Fruit fly (Drosophila melanogaster) whole organism, embryonic: ENCODE measurements around the gene Cdc5.

Experiments used
- CG10274 ChIP-seq: fragments of 200-800 bp; sonication (Bioruptor generic); optimal IDR thresholded peaks from 3 replicates; lab custom pipeline; 2017; ENCODE audit warnings: missing biosample characterization, mild to moderate bottlenecking, missing genetic modification characterization
- CG10366 ChIP-seq: fragments of 200-800 bp; sonication (Bioruptor generic); IDR thresholded peaks from 2 replicates; pipeline ENCODE4 v1.3.6; 2022; ENCODE audit warnings: missing biosample characterization, missing genetic modification characterization
- CG10543 ChIP-seq: fragments of 200-800 bp; sonication (Bioruptor generic); optimal IDR thresholded peaks from 3 replicates; lab custom pipeline; 2017; ENCODE audit warnings: missing biosample characterization, mild to moderate bottlenecking, missing genetic modification characterization, moderate library complexity
- CG10979 ChIP-seq: fragments of 200-800 bp; sonication (Bioruptor generic); optimal IDR thresholded peaks from 2 replicates; lab custom pipeline; 2018; ENCODE audit warnings: missing biosample characterization, mild to moderate bottlenecking, missing genetic modification characterization, moderate library complexity
- CG11456 ChIP-seq: fragments of 200-800 bp; sonication (Bioruptor generic); IDR thresholded peaks from 3 replicates; pipeline ENCODE4 v1.3.6; 2022; ENCODE audit warnings: missing biosample characterization, missing genetic modification characterization
- CG12236 ChIP-seq: fragments of 200-800 bp; sonication (Bioruptor generic); optimal IDR thresholded peaks from 2 replicates; lab custom pipeline; 2016; ENCODE audit warnings: missing biosample characterization, missing genetic modification characterization
- CG1233 ChIP-seq: fragments of 200-800 bp; sonication (Bioruptor generic); optimal IDR thresholded peaks from 4 replicates; lab custom pipeline; 2018; ENCODE audit warnings: missing biosample characterization, mild to moderate bottlenecking, missing genetic modification characterization
- CG13287 ChIP-seq: fragments of 200-800 bp; sonication (Bioruptor generic); IDR thresholded peaks from 2 replicates; pipeline ENCODE4 v1.3.6; 2022; ENCODE audit warnings: missing biosample characterization, missing genetic modification characterization; ENCODE audit not compliant: partially characterized antibody
- CG13296 ChIP-seq: fragments of 200-800 bp; sonication (Bioruptor generic); optimal IDR thresholded peaks from 3 replicates; lab custom pipeline; 2018; ENCODE audit warnings: missing biosample characterization, mild to moderate bottlenecking, missing genetic modification characterization
- CG13624 ChIP-seq: fragments of 200-800 bp; sonication (Bioruptor generic); optimal IDR thresholded peaks from 2 replicates; lab custom pipeline; 2016; ENCODE audit warnings: missing biosample characterization, missing genetic modification characterization
- CG15073 ChIP-seq: fragments of 200-800 bp; sonication (Bioruptor generic); optimal IDR thresholded peaks from 2 replicates; lab custom pipeline; 2016; ENCODE audit warnings: missing biosample characterization, missing genetic modification characterization
- CG15479 ChIP-seq: fragments of 200-800 bp; sonication (Bioruptor generic); optimal IDR thresholded peaks from 3 replicates; lab custom pipeline; 2019; ENCODE audit warnings: missing biosample characterization, mild to moderate bottlenecking, missing genetic modification characterization, moderate library complexity
- CG17186 ChIP-seq: fragments of 200-800 bp; sonication (Bioruptor generic); optimal IDR thresholded peaks from 3 replicates; lab custom pipeline; 2017; ENCODE audit warnings: missing biosample characterization, missing genetic modification reagents, missing genetic modification characterization
- CG17359 ChIP-seq: fragments of 200-800 bp; sonication (Bioruptor generic); optimal IDR thresholded peaks from 3 replicates; lab custom pipeline; 2018; ENCODE audit warnings: missing biosample characterization, mild to moderate bottlenecking, missing genetic modification characterization, moderate library complexity
- CG3281 ChIP-seq: fragments of 200-800 bp; sonication (Bioruptor generic); optimal IDR thresholded peaks from 3 replicates; lab custom pipeline; 2017; ENCODE audit warnings: missing biosample characterization, mild to moderate bottlenecking, missing genetic modification characterization
- CG42726 ChIP-seq: fragments of 200-800 bp; sonication (Bioruptor generic); IDR thresholded peaks from 2 replicates; pipeline ENCODE4 v1.3.6; 2022; ENCODE audit warnings: missing biosample characterization, missing genetic modification characterization; ENCODE audit not compliant: partially characterized antibody
- CG7357 ChIP-seq: fragments of 200-800 bp; sonication (Bioruptor generic); IDR thresholded peaks from 3 replicates; pipeline ENCODE4 v1.3.6; 2022; ENCODE audit warnings: missing biosample characterization, missing genetic modification characterization
- CG7745 ChIP-seq: fragments of 200-800 bp; sonication (Bioruptor generic); optimal IDR thresholded peaks from 2 replicates; lab custom pipeline; 2018; ENCODE audit warnings: missing biosample characterization, mild to moderate bottlenecking, missing genetic modification characterization, moderate library complexity
- CG7839 ChIP-seq: fragments of 200-800 bp; sonication (Bioruptor generic); optimal IDR thresholded peaks from 3 replicates; lab custom pipeline; 2018; ENCODE audit warnings: missing biosample characterization, mild to moderate bottlenecking, missing genetic modification characterization, moderate library complexity
- CG7963 ChIP-seq: fragments of 200-800 bp; sonication (Bioruptor generic); IDR thresholded peaks from 3 replicates; pipeline ENCODE4 v1.3.6; 2022; ENCODE audit warnings: missing biosample characterization, missing genetic modification characterization; ENCODE audit not compliant: partially characterized antibody
- CG8089 ChIP-seq: fragments of 200-800 bp; sonication (Bioruptor generic); optimal IDR thresholded peaks from 3 replicates; lab custom pipeline; 2016; ENCODE audit warnings: missing biosample characterization, missing genetic modification characterization
- CG8290 ChIP-seq, 3 experiments: fragments of 200-800 bp; sonication (Bioruptor generic); optimal IDR thresholded peaks; 2 replicates each; lab custom pipeline; 2016 to 2019; ENCODE audit warnings: missing biosample characterization in 3 of 3, missing genetic modification characterization in 3 of 3, mild to moderate bottlenecking in 2 of 3, moderate library complexity in 1 of 3
- D19A ChIP-seq: fragments of 200-800 bp; optimal IDR thresholded peaks from 3 replicates; lab custom pipeline; 2019; ENCODE audit warnings: missing biosample characterization, mild to moderate bottlenecking, missing genetic modification characterization, moderate library complexity
- HLH54F ChIP-seq: fragments of 200-800 bp; sonication (Bioruptor generic); optimal IDR thresholded peaks from 3 replicates; lab custom pipeline; 2016; ENCODE audit warnings: missing biosample characterization, missing genetic modification characterization
- HmgZ ChIP-seq: fragments of 200-800 bp; sonication (Bioruptor generic); optimal IDR thresholded peaks from 2 replicates; lab custom pipeline; 2018; ENCODE audit warnings: missing biosample characterization, mild to moderate bottlenecking, missing genetic modification characterization
- Lim3 ChIP-seq: fragments of 200-800 bp; sonication (Bioruptor generic); IDR thresholded peaks from 2 replicates; pipeline ENCODE4 v1.3.6; 2022; ENCODE audit warnings: missing biosample characterization, missing genetic modification characterization
- Lpt ChIP-seq: fragments of >200 bp; optimal IDR thresholded peaks from 2 replicates; lab custom pipeline; 2018; ENCODE audit warnings: missing biosample characterization, missing genetic modification characterization
- Meics ChIP-seq: fragments of 200-800 bp; sonication (Bioruptor generic); optimal IDR thresholded peaks from 2 replicates; lab custom pipeline; 2017; ENCODE audit warnings: missing biosample characterization, mild to moderate bottlenecking, missing genetic modification characterization
- Nf-YA ChIP-seq: fragments of 200-800 bp; sonication (Bioruptor generic); IDR thresholded peaks from 2 replicates; pipeline ENCODE4 v1.3.6; 2022; ENCODE audit warnings: missing biosample characterization, missing genetic modification characterization
- Opbp ChIP-seq: fragments of 200-800 bp; sonication (Bioruptor generic); IDR thresholded peaks from 3 replicates; pipeline ENCODE4 v1.3.6; 2022; ENCODE audit warnings: missing biosample characterization, missing genetic modification characterization; ENCODE audit not compliant: partially characterized antibody
- Side ChIP-seq: fragments of 200-800 bp; sonication (Bioruptor generic); optimal IDR thresholded peaks from 2 replicates; lab custom pipeline; 2016; ENCODE audit warnings: missing biosample characterization, missing genetic modification characterization
- Sox102F ChIP-seq: fragments of 200-800 bp; sonication (Bioruptor generic); optimal IDR thresholded peaks from 2 replicates; lab custom pipeline; 2018; ENCODE audit warnings: missing biosample characterization, mild to moderate bottlenecking, missing genetic modification characterization, moderate library complexity
- Xrp1 ChIP-seq: fragments of 200-800 bp; sonication (Bioruptor generic); IDR thresholded peaks from 2 replicates; pipeline ENCODE4 v1.3.6; 2022; ENCODE audit warnings: missing biosample characterization, missing genetic modification characterization
- ash1 ChIP-seq: fragments of 200-800 bp; sonication (Bioruptor generic); optimal IDR thresholded peaks from 2 replicates; lab custom pipeline; 2018; ENCODE audit warnings: missing biosample characterization, mild to moderate bottlenecking, missing genetic modification characterization
- ci ChIP-seq: fragments of 200-800 bp; sonication (Bioruptor generic); IDR thresholded peaks from 3 replicates; pipeline ENCODE4 v1.3.6; 2022; ENCODE audit warnings: missing biosample characterization, missing genetic modification characterization
- cwo ChIP-seq: fragments of 200-800 bp; sonication (Bioruptor generic); optimal IDR thresholded peaks from 3 replicates; lab custom pipeline; 2017; ENCODE audit warnings: missing biosample characterization, missing genetic modification characterization, mild to moderate bottlenecking, moderate library complexity, missing genetic modification reagents
- dmrt99B ChIP-seq: fragments of 200-800 bp; sonication (Bioruptor generic); optimal IDR thresholded peaks from 2 replicates; lab custom pipeline; 2018; ENCODE audit warnings: missing biosample characterization, mild to moderate bottlenecking, missing genetic modification characterization, moderate library complexity
- dysf ChIP-seq: fragments of 200-800 bp; sonication (Bioruptor generic); IDR thresholded peaks from 3 replicates; pipeline ENCODE4 v1.3.6; 2022; ENCODE audit warnings: missing biosample characterization, missing genetic modification characterization
- fd102C ChIP-seq: fragments of 200-800 bp; sonication (Bioruptor generic); optimal IDR thresholded peaks from 2 replicates; lab custom pipeline; 2018; ENCODE audit warnings: missing biosample characterization, mild to moderate bottlenecking, missing genetic modification characterization, moderate library complexity
- fd3F ChIP-seq: fragments of 200-800 bp; sonication (Bioruptor generic); optimal IDR thresholded peaks from 2 replicates; lab custom pipeline; 2018; ENCODE audit warnings: missing biosample characterization, mild to moderate bottlenecking, missing genetic modification characterization, moderate library complexity
- gem ChIP-seq: fragments of 200-800 bp; sonication (Bioruptor generic); optimal IDR thresholded peaks from 2 replicates; lab custom pipeline; 2019; ENCODE audit warnings: missing biosample characterization, mild to moderate bottlenecking, missing genetic modification characterization, moderate library complexity
- insv ChIP-seq, 2 experiments: fragments of 200-800 bp; sonication (Bioruptor generic); optimal IDR thresholded peaks; 3 replicates each; lab custom pipeline; 2016 to 2018; ENCODE audit warnings: missing biosample characterization in 2 of 2, missing genetic modification characterization in 2 of 2
- ken ChIP-seq: fragments of 200-800 bp; sonication (Bioruptor generic); IDR thresholded peaks from 3 replicates; pipeline ENCODE4 v1.3.6; 2022; ENCODE audit warnings: missing biosample characterization, missing genetic modification characterization
- nom ChIP-seq: fragments of 200-800 bp; sonication (Bioruptor generic); optimal IDR thresholded peaks from 2 replicates; lab custom pipeline; 2017; ENCODE audit warnings: missing biosample characterization, missing genetic modification characterization, mild to moderate bottlenecking, moderate library complexity, missing genetic modification reagents
- tio ChIP-seq: fragments of 200-800 bp; sonication (Bioruptor generic); optimal IDR thresholded peaks from 2 replicates; lab custom pipeline; 2017; ENCODE audit warnings: missing biosample characterization, missing genetic modification characterization, inconsistent platforms
- tll ChIP-seq, 2 experiments: fragments of 200-800 bp in 1 of 2; fragments of >200 bp in 1 of 2; sonication (Bioruptor generic) in 1 of 2; optimal IDR thresholded peaks; 2 replicates each; lab custom pipeline; 2017 to 2019; ENCODE audit warnings: missing biosample characterization in 2 of 2, missing genetic modification characterization in 2 of 2, mild to moderate bottlenecking in 1 of 2, moderate library complexity in 1 of 2
- trh ChIP-seq: fragments of 200-800 bp; sonication (Bioruptor generic); optimal IDR thresholded peaks from 2 replicates; lab custom pipeline; 2016; ENCODE audit warnings: missing biosample characterization, missing genetic modification characterization
- ttk ChIP-seq: fragments of 200-800 bp; sonication (Bioruptor generic); IDR thresholded peaks from 2 replicates; pipeline ENCODE4 v2.1.2; 2022; ENCODE audit warnings: missing biosample characterization, missing genetic modification characterization
- tx ChIP-seq: fragments of 200-800 bp; sonication (Bioruptor generic); optimal IDR thresholded peaks from 2 replicates; lab custom pipeline; 2016; ENCODE audit warnings: missing biosample characterization, missing genetic modification characterization
- zen ChIP-seq: fragments of 200-800 bp; sonication (Bioruptor generic); optimal IDR thresholded peaks from 3 replicates; lab custom pipeline; 2018; ENCODE audit warnings: missing biosample characterization, mild to moderate bottlenecking, missing genetic modification characterization, moderate library complexity

Gene Cdc5

dm6 chr3L:378072-378423, 16.9 kb upstream of the Cdc5 start:
- TF ChIP-seq CG3281 (GFP tag; lab: Kevin White, UChicago) (no peak), CG15479 (peak; percentile 75), CG7839 (tag; lab: Kevin White, UChicago) (no peak), CG17359 (no peak), CG8290 (GFP tag; optimal IDR thresholded peaks at IDR 0.05; lab: Kevin White, UChicago) (no peak), CG8290 (tag; optimal IDR thresholded peaks at IDR 0.05; lab: Kevin White, UChicago) (no peak), cwo (GFP tag; lab: Kevin White, UChicago) (no peak), D19A (no peak), Opbp (GFP tag; lab: Robert Waterston, UW) (peak; percentile 49; the same call in 1 of the 3 replicates), ken (GFP tag; lab: Robert Waterston, UW) (no peak), tio (GFP tag; lab: Kevin White, UChicago) (no peak), CG10274 (GFP tag; lab: Kevin White, UChicago) (no peak), tll (GFP tag; optimal IDR thresholded peaks at IDR 0.05; lab: Kevin White, UChicago) (peak; percentile 34 to 100), CG7357 (GFP tag; lab: Robert Waterston, UW) (no peak), fd3F (GFP tag; lab: Kevin White, UChicago) (no peak), insv (GFP tag; optimal IDR thresholded peaks at IDR 0.05; lab: Kevin White, UChicago) (no peak), CG7963 (GFP tag; lab: Robert Waterston, UW) (no peak), Sox102F (no peak), nom (no peak), dmrt99B (tag; lab: Kevin White, UChicago) (no peak), fd102C (no peak), CG17186 (no peak), CG11456 (GFP tag; lab: Robert Waterston, UW) (no peak), Nf-YA (GFP tag; lab: Robert Waterston, UW) (peak; percentile 97), zen (tag; lab: Kevin White, UChicago) (peak; percentile 70), tx (GFP tag; lab: Kevin White, UChicago) (no peak), CG10979 (tag; lab: Kevin White, UChicago) (no peak), ash1 (GFP tag; lab: Kevin White, UChicago) (no peak), ttk (GFP tag; lab: Robert Waterston, UW) (peak; percentile 32; the same call in 1 of the 2 replicates), CG10366 (no peak), Side (GFP tag; lab: Kevin White, UChicago) (no peak), Xrp1 (no peak), Lim3 (GFP tag; lab: Robert Waterston, UW) (no peak), CG15073 (GFP tag; lab: Kevin White, UChicago) (no peak), trh (GFP tag; lab: Kevin White, UChicago) (no peak), CG8089 (GFP tag; lab: Kevin White, UChicago) (no peak), gem (tag; lab: Kevin White, UChicago) (no peak), ci (GFP tag; lab: Robert Waterston, UW) (no peak), CG12236 (GFP tag; lab: Kevin White, UChicago) (no peak), CG13287 (GFP tag; lab: Robert Waterston, UW) (peak; percentile 53; the same call in 1 of the 2 replicates), CG1233 (GFP tag; lab: Kevin White, UChicago) (no peak), CG42726 (GFP tag; lab: Robert Waterston, UW) (0 out of 2 replicates have a peak, but pooled peaks have one; percentile 46), dysf (no peak), CG13624 (no peak), Meics (GFP tag; lab: Kevin White, UChicago) (no peak), CG7745 (tag; lab: Kevin White, UChicago) (no peak), CG13296 (GFP tag; lab: Kevin White, UChicago) (no peak), Lpt (GFP tag; lab: Kevin White, UChicago) (no peak), HLH54F (GFP tag; lab: Kevin White, UChicago) (no peak), CG10543 (GFP tag; lab: Kevin White, UChicago) (no peak), HmgZ (tag; lab: Kevin White, UChicago) (no peak)
